Worm (Caenorhabditis elegans) whole organism, late embryonic: ENCODE measurements around the gene rde-12.

Source experiments
- F13H6.1 ChIP-seq: sonication (generic microtip); optimal IDR thresholded peaks from 2 replicates; lab custom pipeline; 2016; ENCODE audit warnings: missing genetic modification characterization, missing compliant biosample characterization
- K02D7.2 ChIP-seq: sonication (generic microtip); optimal IDR thresholded peaks from 2 replicates; lab custom pipeline; 2017; ENCODE audit warnings: mild to moderate bottlenecking, missing genetic modification characterization, missing compliant biosample characterization
- K09A11.1 ChIP-seq: sonication (generic microtip); optimal IDR thresholded peaks from 2 replicates; lab custom pipeline; 2017; ENCODE audit warnings: antibody characterized with exemption, mild to moderate bottlenecking, missing genetic modification characterization, missing compliant biosample characterization; ENCODE audit not compliant: insufficient read depth
- Y22D7AL.16 ChIP-seq: sonication (generic microtip); optimal IDR thresholded peaks from 2 replicates; lab custom pipeline; 2016; ENCODE audit warnings: missing genetic modification characterization, missing compliant biosample characterization
- ahr-1 ChIP-seq: sonication (generic microtip); optimal IDR thresholded peaks from 2 replicates; lab custom pipeline; 2016; ENCODE audit warnings: missing genetic modification characterization, missing compliant biosample characterization
- ama-1 ChIP-seq: fragments of 150-350 bp; optimal IDR thresholded peaks from 2 replicates; lab custom pipeline; 2014
- ceh-14 ChIP-seq: sonication (generic microtip); optimal IDR thresholded peaks from 2 replicates; lab custom pipeline; 2016; ENCODE audit warnings: missing genotype, missing genetic modification characterization, missing compliant biosample characterization
- ceh-19 ChIP-seq: fragments of 200-800 bp; sonication (Bioruptor generic); optimal IDR thresholded peaks from 2 replicates; lab custom pipeline; 2018; ENCODE audit warnings: mild to moderate bottlenecking, missing genetic modification characterization, missing compliant biosample characterization
- ceh-24 ChIP-seq: sonication (generic microtip); optimal IDR thresholded peaks from 2 replicates; lab custom pipeline; 2016; ENCODE audit warnings: mild to moderate bottlenecking, missing genetic modification characterization, missing compliant biosample characterization
- ceh-30 ChIP-seq: fragments of 150-350 bp; optimal IDR thresholded peaks from 2 replicates; lab custom pipeline; 2014; ENCODE audit warnings: missing biosample characterization, missing genetic modification characterization
- ceh-34 ChIP-seq: sonication (generic microtip); optimal IDR thresholded peaks from 2 replicates; lab custom pipeline; 2016; ENCODE audit warnings: mild to moderate bottlenecking, missing genetic modification characterization, missing compliant biosample characterization
- ceh-45 ChIP-seq: fragments of 200-800 bp; sonication (Bioruptor generic); IDR thresholded peaks from 2 replicates; pipeline ENCODE4 v1.3.6; 2022; ENCODE audit warnings: missing genetic modification reagents, missing genetic modification characterization, missing compliant biosample characterization
- ceh-48 ChIP-seq: sonication (generic microtip); optimal IDR thresholded peaks from 2 replicates; lab custom pipeline; 2016; ENCODE audit warnings: missing genetic modification characterization, inconsistent platforms, missing compliant biosample characterization
- ceh-9 ChIP-seq: sonication (generic microtip); optimal IDR thresholded peaks from 2 replicates; lab custom pipeline; 2016; ENCODE audit warnings: mild to moderate bottlenecking, missing genetic modification characterization, inconsistent platforms, missing compliant biosample characterization
- che-1 ChIP-seq: sonication (generic microtip); optimal IDR thresholded peaks from 2 replicates; lab custom pipeline; 2016; ENCODE audit warnings: mild to moderate bottlenecking, missing genetic modification characterization, missing compliant biosample characterization
- dmd-4 ChIP-seq: sonication (generic microtip); optimal IDR thresholded peaks from 2 replicates; lab custom pipeline; 2016; ENCODE audit warnings: borderline replicate concordance, missing genetic modification characterization, missing compliant biosample characterization
- dve-1 ChIP-seq: sonication (generic microtip); optimal IDR thresholded peaks from 2 replicates; lab custom pipeline; 2017; ENCODE audit warnings: antibody characterized with exemption, mild to moderate bottlenecking, missing genetic modification characterization, missing compliant biosample characterization
- elt-2 ChIP-seq: sonication (generic microtip); optimal IDR thresholded peaks from 2 replicates; lab custom pipeline; 2016; ENCODE audit warnings: missing genetic modification reagents, missing genetic modification characterization, missing compliant biosample characterization
- elt-4 ChIP-seq: sonication (generic microtip); optimal IDR thresholded peaks from 2 replicates; lab custom pipeline; 2016; ENCODE audit warnings: missing genetic modification characterization, missing compliant biosample characterization
- ets-4 ChIP-seq: sonication (generic microtip); optimal IDR thresholded peaks from 2 replicates; lab custom pipeline; 2016; ENCODE audit warnings: missing genetic modification characterization, missing compliant biosample characterization
- fax-1 ChIP-seq: sonication (generic microtip); optimal IDR thresholded peaks from 2 replicates; lab custom pipeline; 2016; ENCODE audit warnings: missing genotype, missing genetic modification characterization, missing compliant biosample characterization
- fkh-6 ChIP-seq: sonication (generic microtip); optimal IDR thresholded peaks from 2 replicates; lab custom pipeline; 2016; ENCODE audit warnings: missing genetic modification characterization, missing compliant biosample characterization
- hlh-13 ChIP-seq: fragments of 200-800 bp; sonication (Bioruptor generic); optimal IDR thresholded peaks from 2 replicates; lab custom pipeline; 2018; ENCODE audit warnings: mild to moderate bottlenecking, missing genetic modification characterization, missing compliant biosample characterization
- hlh-15 ChIP-seq: sonication (generic microtip); optimal IDR thresholded peaks from 2 replicates; lab custom pipeline; 2016; ENCODE audit warnings: missing genetic modification characterization, missing compliant biosample characterization
- hlh-6 ChIP-seq: sonication (generic microtip); optimal IDR thresholded peaks from 2 replicates; lab custom pipeline; 2016; ENCODE audit warnings: missing genotype, missing genetic modification characterization, missing compliant biosample characterization
- lim-6 ChIP-seq: sonication (generic microtip); optimal IDR thresholded peaks from 2 replicates; lab custom pipeline; 2016; ENCODE audit warnings: missing genetic modification characterization, missing compliant biosample characterization
- lin-11 ChIP-seq: fragments of 200-800 bp; sonication (Bioruptor generic); optimal IDR thresholded peaks from 2 replicates; lab custom pipeline; 2018; ENCODE audit warnings: mild to moderate bottlenecking, missing genetic modification characterization, missing compliant biosample characterization
- mec-3 ChIP-seq: sonication (generic microtip); optimal IDR thresholded peaks from 2 replicates; lab custom pipeline; 2016; ENCODE audit warnings: borderline replicate concordance, missing genetic modification characterization, missing compliant biosample characterization
- nfya-1 ChIP-seq: sonication (generic microtip); optimal IDR thresholded peaks from 2 replicates; lab custom pipeline; 2017; ENCODE audit warnings: missing genetic modification characterization, mild to moderate bottlenecking, missing compliant biosample characterization, antibody characterized with exemption, moderate library complexity
- nhr-11 ChIP-seq: fragments of 150-350 bp; optimal IDR thresholded peaks from 2 replicates; lab custom pipeline; 2014; ENCODE audit warnings: missing biosample characterization, missing genetic modification characterization
- nhr-232 ChIP-seq: sonication (generic microtip); optimal IDR thresholded peaks from 2 replicates; lab custom pipeline; 2016; ENCODE audit warnings: missing genetic modification characterization, missing compliant biosample characterization
- odd-2 ChIP-seq: sonication (generic microtip); optimal IDR thresholded peaks from 2 replicates; lab custom pipeline; 2017; ENCODE audit warnings: antibody characterized with exemption, mild to moderate bottlenecking, missing genetic modification characterization, missing compliant biosample characterization
- pat-9 ChIP-seq: fragments of 200-800 bp; sonication (Bioruptor generic); optimal IDR thresholded peaks from 2 replicates; lab custom pipeline; 2018; ENCODE audit warnings: mild to moderate bottlenecking, missing genetic modification characterization, moderate library complexity, missing compliant biosample characterization
- pax-1 ChIP-seq: fragments of 150-350 bp; optimal IDR thresholded peaks from 2 replicates; lab custom pipeline; 2014; ENCODE audit warnings: missing biosample characterization, missing genetic modification characterization
- pha-2 ChIP-seq: sonication (generic microtip); optimal IDR thresholded peaks from 2 replicates; lab custom pipeline; 2017; ENCODE audit warnings: mild to moderate bottlenecking, missing genetic modification characterization, missing compliant biosample characterization
- pha-4 ChIP-seq: fragments of 150-350 bp; optimal IDR thresholded peaks from 2 replicates; lab custom pipeline; 2018; ENCODE audit warnings: missing biosample characterization, missing genetic modification reagents, missing genetic modification characterization
- pqm-1 ChIP-seq: sonication (generic microtip); optimal IDR thresholded peaks from 2 replicates; lab custom pipeline; 2016; ENCODE audit warnings: missing genetic modification characterization, missing compliant biosample characterization
- ref-2 ChIP-seq: sonication (generic microtip); optimal IDR thresholded peaks from 2 replicates; lab custom pipeline; 2016; ENCODE audit warnings: missing genetic modification characterization, missing compliant biosample characterization
- rnt-1 ChIP-seq: sonication (generic microtip); optimal IDR thresholded peaks from 2 replicates; lab custom pipeline; 2016; ENCODE audit warnings: missing genetic modification characterization, missing compliant biosample characterization
- sox-2 ChIP-seq: fragments of 200-800 bp; sonication (Bioruptor generic); IDR thresholded peaks from 2 replicates; pipeline ENCODE4 v1.3.6; 2022; ENCODE audit warnings: missing genetic modification reagents, missing genetic modification characterization, missing compliant biosample characterization
- sox-4 ChIP-seq: sonication (generic microtip); optimal IDR thresholded peaks from 2 replicates; lab custom pipeline; 2017; ENCODE audit warnings: mild to moderate bottlenecking, missing genetic modification characterization, inconsistent platforms, missing compliant biosample characterization
- syd-9 ChIP-seq: sonication (generic microtip); optimal IDR thresholded peaks from 2 replicates; lab custom pipeline; 2016; ENCODE audit warnings: mild to moderate bottlenecking, missing genetic modification characterization, moderate library complexity, missing compliant biosample characterization
- tbx-2 ChIP-seq: sonication (generic microtip); optimal IDR thresholded peaks from 2 replicates; lab custom pipeline; 2016; ENCODE audit warnings: missing genetic modification characterization, missing compliant biosample characterization
- tbx-7 ChIP-seq: sonication (generic microtip); optimal IDR thresholded peaks from 2 replicates; lab custom pipeline; 2016; ENCODE audit warnings: missing genotype, missing genetic modification characterization, missing compliant biosample characterization
- unc-3 ChIP-seq, 2 experiments: fragments of 200-800 bp in 1 of 2; sonication (Bioruptor generic) in 1 of 2; sonication (generic microtip) in 1 of 2; conservative IDR thresholded peaks in 1 of 2; optimal IDR thresholded peaks in 1 of 2; 2 replicates each; pipeline versions ENCODE4 v1.3.6 to Lab custom; 2016 to 2022; ENCODE audit warnings: missing compliant biosample characterization in 2 of 2, missing genetic modification characterization in 2 of 2, missing genetic modification reagents in 1 of 2
- unc-42 ChIP-seq: sonication (generic microtip); optimal IDR thresholded peaks from 2 replicates; lab custom pipeline; 2016; ENCODE audit warnings: missing genotype, missing genetic modification characterization, missing compliant biosample characterization
- unc-55 ChIP-seq: sonication (generic microtip); optimal IDR thresholded peaks from 2 replicates; lab custom pipeline; 2017; ENCODE audit warnings: missing biosample characterization, missing genetic modification reagents, missing genetic modification characterization
- unc-86 ChIP-seq: sonication (generic microtip); optimal IDR thresholded peaks from 2 replicates; lab custom pipeline; 2016; ENCODE audit warnings: missing genetic modification characterization, missing compliant biosample characterization
- ztf-16 ChIP-seq: sonication (generic microtip); optimal IDR thresholded peaks from 2 replicates; lab custom pipeline; 2017; ENCODE audit warnings: missing genetic modification characterization, missing compliant biosample characterization

rde-12 gene

DNA sequence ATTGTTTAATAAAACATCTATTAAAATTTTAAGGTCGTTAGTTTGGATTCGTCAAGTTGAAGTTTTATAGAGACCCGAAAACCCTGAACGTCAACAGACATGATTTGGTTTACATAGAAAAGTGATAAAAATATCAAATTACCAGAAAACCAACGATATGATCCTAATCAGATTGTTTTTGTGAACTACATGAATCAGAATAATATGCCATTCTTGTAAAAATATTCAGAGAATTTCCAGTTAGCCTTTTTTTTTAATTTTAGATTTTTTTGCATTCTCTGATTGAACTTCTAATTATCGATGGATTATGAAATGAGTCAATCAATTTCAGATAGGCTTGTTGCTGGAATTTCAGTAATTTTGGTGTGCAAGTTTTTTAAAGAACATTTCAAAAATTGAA lies 45.9 kb downstream of the rde-12 start, which contains the start of gene srx-96:
Gene srx-96 (plus strand): TSS at position 301 of the 400 bp plus-strand sequence.
- TF ChIP-seq hlh-6 (tag; lab: Kevin White, UChicago) (no peak), ceh-34 (tag; lab: Kevin White, UChicago) (no peak), dve-1 (tag; lab: Kevin White, UChicago) (no peak), elt-2 (tag; lab: Kevin White, UChicago) (no peak), K09A11.1 (tag; lab: Kevin White, UChicago) (no peak), fkh-6 (tag; lab: Kevin White, UChicago) (no peak), unc-55 (no peak), ceh-14 (no peak), nhr-11 (tag; lab: Kevin White, UChicago) (no peak), tbx-2 (tag; lab: Kevin White, UChicago) (no peak), elt-4 (no peak)

DNA sequence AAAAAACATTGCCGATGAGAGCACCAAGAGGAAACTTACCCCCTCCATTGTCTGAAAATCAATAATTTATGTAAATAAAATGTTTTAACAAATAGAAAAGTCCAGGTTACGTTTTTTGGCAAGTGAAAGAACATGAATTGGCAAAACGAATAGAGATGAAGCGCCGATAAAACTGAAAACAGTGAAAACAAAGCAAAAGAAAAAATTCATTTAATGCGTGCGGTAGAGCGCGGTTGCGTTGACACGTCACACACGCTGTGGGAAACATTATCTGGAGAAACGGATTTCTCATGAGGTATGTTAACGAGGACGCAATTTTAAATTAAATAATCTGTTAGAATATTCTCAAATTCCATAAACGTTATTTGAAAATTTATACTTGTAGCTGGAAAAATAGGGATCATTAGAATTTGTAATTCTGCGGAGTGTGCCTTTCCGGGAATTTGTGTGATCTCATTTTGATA lies 50.1 kb downstream of the rde-12 start, which contains the start of gene zipt-9:
Gene zipt-9 (minus strand): TSS at position 51 of the 464 bp plus-strand sequence.
- TF ChIP-seq sox-4 (no peak), unc-42 (tag; lab: Kevin White, UChicago) (peak; percentile 98), hlh-13 (GFP tag; lab: Kevin White, UChicago) (no peak), ceh-9 (tag; lab: Kevin White, UChicago) (no peak), rnt-1 (peak; percentile 92), lim-6 (peak; percentile 87), ets-4 (peak; percentile 95), nhr-11 (tag; lab: Kevin White, UChicago) (no peak), hlh-15 (tag; lab: Kevin White, UChicago) (peak; percentile 79), fkh-6 (tag; lab: Kevin White, UChicago) (peak; percentile 72), elt-2 (tag; lab: Kevin White, UChicago) (peak; percentile 85), ceh-19 (GFP tag; lab: Kevin White, UChicago) (peak; percentile 22), ceh-24 (tag; lab: Kevin White, UChicago) (no peak), unc-86 (tag; lab: Kevin White, UChicago) (peak; percentile 68), unc-55 (no peak), mec-3 (tag; lab: Kevin White, UChicago) (peak; percentile 88), ama-1 (lab: Kevin White, UChicago) (no peak), ref-2 (tag; lab: Kevin White, UChicago) (peak; percentile 96), lin-11 (tag; lab: Kevin White, UChicago) (no peak), ahr-1 (tag; lab: Kevin White, UChicago) (peak; percentile 79), K02D7.2 (no peak), ceh-48 (tag; lab: Kevin White, UChicago) (no peak), unc-3 (GFP tag; conservative IDR thresholded peaks at IDR 0.05; lab: Robert Waterston, UW) (peak; percentile 70), unc-3 (tag; optimal IDR thresholded peaks at IDR 0.05; lab: Kevin White, UChicago) (peak; percentile 73), pha-4 (tag; lab: Kevin White, UChicago) (no peak), elt-4 (no peak), ztf-16 (peak; percentile 62), dmd-4 (tag; lab: Kevin White, UChicago) (peak; percentile 43), dve-1 (tag; lab: Kevin White, UChicago) (no peak), fax-1 (tag; lab: Kevin White, UChicago) (peak; percentile 90), pax-1 (tag; lab: Kevin White, UChicago) (no peak), Y22D7AL.16 (no peak), nfya-1 (tag; lab: Kevin White, UChicago) (peak; percentile 43), tbx-7 (tag; lab: Kevin White, UChicago) (peak; percentile 95), odd-2 (no peak), pqm-1 (tag; lab: Kevin White, UChicago) (peak; percentile 89), syd-9 (tag; lab: Kevin White, UChicago) (peak; percentile 39), ceh-30 (tag; lab: Kevin White, UChicago) (no peak), pha-2 (peak; percentile 41), nhr-232 (tag; lab: Kevin White, UChicago) (no peak), ceh-45 (GFP tag; lab: Robert Waterston, UW) (no peak), sox-2 (GFP tag; lab: Robert Waterston, UW) (no peak), F13H6.1 (tag; lab: Kevin White, UChicago) (peak; percentile 87), che-1 (tag; lab: Kevin White, UChicago) (peak; percentile 38), pat-9 (tag; lab: Kevin White, UChicago) (no peak), K09A11.1 (tag; lab: Kevin White, UChicago) (no peak), ceh-34 (tag; lab: Kevin White, UChicago) (peak; percentile 89)
